Worm (Caenorhabditis elegans): ENCODE data around the gene zhp-4.
A peak's percentile ranks its signal among the peaks of the same experiment; 100 is the strongest.

zhp-4 gene

DNA sequence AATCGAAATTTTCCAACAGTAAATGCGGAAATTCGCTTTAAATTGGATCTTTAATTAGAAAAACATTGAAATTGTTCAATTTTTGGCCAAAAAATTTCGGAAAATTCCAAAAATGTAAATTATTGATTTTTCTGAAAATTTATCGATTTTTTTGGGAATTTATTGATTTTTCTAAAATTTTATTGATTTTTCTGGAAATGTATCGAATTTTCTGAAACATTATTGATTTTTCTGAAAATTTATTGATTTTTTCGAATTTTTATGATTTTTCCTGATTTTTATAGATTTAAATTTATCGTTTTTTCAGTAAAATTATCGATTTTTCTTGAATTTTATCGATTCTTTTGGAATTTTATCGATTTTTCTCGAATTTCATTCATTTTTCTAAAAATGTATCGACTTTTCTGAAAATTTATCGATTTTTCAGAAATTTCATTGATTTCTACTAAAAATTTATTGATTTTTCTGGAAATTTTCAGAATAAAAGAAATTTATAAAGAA is 15.3 kb upstream of the zhp-4 start:
- TF ChIP-seq mab-5 (tag; optimal IDR thresholded peaks at IDR 0.05): no peak
- TF ChIP-seq flh-1 (GFP tag; optimal IDR thresholded peaks at IDR 0.05): no peak
- no peak for TF ChIP-seq pha-4 (tag; optimal IDR thresholded peaks at IDR 0.05)
- TF ChIP-seq unc-120 (tag; optimal IDR thresholded peaks at IDR 0.05; ENCODE audit: poor library complexity, severe bottlenecking): no peak
- no peak for TF ChIP-seq tbx-8 (GFP tag; optimal IDR thresholded peaks at IDR 0.05)
- TF ChIP-seq unc-62 (GFP tag; optimal IDR thresholded peaks at IDR 0.05): no peak
- TF ChIP-seq lin-13 (tag; optimal IDR thresholded peaks at IDR 0.05): no peak
- TF ChIP-seq sptf-1 (tag; optimal IDR thresholded peaks at IDR 0.05): no peak
- TF ChIP-seq lsy-2 (tag; optimal IDR thresholded peaks at IDR 0.05): no peak
- TF ChIP-seq elt-3 (tag; optimal IDR thresholded peaks at IDR 0.05): no peak
- TF ChIP-seq nhr-12 (tag; optimal IDR thresholded peaks at IDR 0.05): no peak
- TF ChIP-seq ztf-11 (tag; optimal IDR thresholded peaks at IDR 0.05): no peak
- TF ChIP-seq elt-1 (tag; optimal IDR thresholded peaks at IDR 0.05; ENCODE audit: borderline replicate concordance, insufficient read depth): no peak

DNA sequence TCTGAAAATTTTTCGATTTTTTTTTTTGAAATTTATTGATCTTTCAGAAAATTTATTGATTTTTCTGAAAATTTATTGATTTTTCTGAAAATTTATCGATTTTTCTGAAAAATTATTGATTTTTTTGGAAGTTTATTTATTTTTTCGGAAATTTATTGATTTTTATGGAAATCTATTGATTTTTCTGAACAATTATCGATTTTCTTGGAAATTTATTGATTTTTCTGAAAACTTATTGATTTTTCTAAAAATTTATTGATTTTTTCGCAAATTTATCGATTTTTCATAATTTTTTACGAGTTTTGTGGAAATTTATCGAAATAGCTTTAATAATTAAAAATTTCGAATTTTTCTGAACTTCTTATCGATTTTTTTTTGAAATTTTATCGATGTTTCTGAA is 5.5 kb upstream of the zhp-4 start:
- no peak for TF ChIP-seq ztf-11 (tag; optimal IDR thresholded peaks at IDR 0.05)
- no peak for TF ChIP-seq mab-5 (tag; optimal IDR thresholded peaks at IDR 0.05)
- TF ChIP-seq cnd-1 (tag; optimal IDR thresholded peaks at IDR 0.05): no peak
- TF ChIP-seq lsy-2 (tag; optimal IDR thresholded peaks at IDR 0.05): no peak
- TF ChIP-seq pha-4 (tag; optimal IDR thresholded peaks at IDR 0.05): no peak
- no peak for TF ChIP-seq ceh-43 (GFP tag; optimal IDR thresholded peaks at IDR 0.05)
- no peak for TF ChIP-seq mep-1 (tag; optimal IDR thresholded peaks at IDR 0.05)
- no peak for TF ChIP-seq tbx-8 (GFP tag; optimal IDR thresholded peaks at IDR 0.05)
- TF ChIP-seq hlh-1 (tag; optimal IDR thresholded peaks at IDR 0.05): no peak
- no peak for TF ChIP-seq unc-120 (tag; optimal IDR thresholded peaks at IDR 0.05; ENCODE audit: poor library complexity, severe bottlenecking)
- no peak for TF ChIP-seq ceh-39 (tag; optimal IDR thresholded peaks at IDR 0.05)
- TF ChIP-seq snpc-4 (tag; optimal IDR thresholded peaks at IDR 0.05): no peak
- no peak for TF ChIP-seq M03D4.4 (tag; optimal IDR thresholded peaks at IDR 0.05)
- TF ChIP-seq elt-1 (tag; optimal IDR thresholded peaks at IDR 0.05; ENCODE audit: borderline replicate concordance, insufficient read depth): no peak
- TF ChIP-seq sem-2 (GFP tag; optimal IDR thresholded peaks at IDR 0.05): no peak
- TF ChIP-seq ceh-83 (GFP tag; optimal IDR thresholded peaks at IDR 0.05): no peak
- no peak for TF ChIP-seq nhr-237 (tag; optimal IDR thresholded peaks at IDR 0.05)
- TF ChIP-seq elt-3 (tag; optimal IDR thresholded peaks at IDR 0.05): no peak
- TF ChIP-seq flh-1 (GFP tag; optimal IDR thresholded peaks at IDR 0.05): no peak
- no peak for TF ChIP-seq zip-8 (tag; optimal IDR thresholded peaks at IDR 0.05)

DNA sequence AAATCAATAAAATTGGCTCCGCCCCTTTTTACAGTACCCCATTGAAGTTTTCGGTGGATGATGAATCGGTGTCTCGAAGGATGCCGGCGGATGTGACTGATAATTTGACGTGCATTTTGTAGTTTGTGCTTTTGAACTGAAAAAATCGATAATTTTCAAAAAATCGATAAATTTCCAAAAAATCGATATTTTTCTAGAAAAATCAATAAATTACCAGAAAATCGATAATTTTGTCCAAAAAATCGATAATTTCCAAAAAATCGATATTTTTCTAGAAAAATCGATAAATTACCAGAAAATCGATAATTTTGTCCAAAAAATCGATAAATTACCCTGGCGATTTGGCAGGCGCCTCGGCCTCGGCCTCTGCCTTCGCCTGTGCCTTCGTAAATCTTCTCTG is 2.1 kb downstream of the zhp-4 start:
- TF ChIP-seq nhr-237 (tag; optimal IDR thresholded peaks at IDR 0.05) (no peak), hlh-1 (tag; optimal IDR thresholded peaks at IDR 0.05) (no peak), elt-1 (tag; optimal IDR thresholded peaks at IDR 0.05; ENCODE audit: borderline replicate concordance, insufficient read depth) (no peak), sem-2 (GFP tag; optimal IDR thresholded peaks at IDR 0.05) (no peak), lsy-2 (tag; optimal IDR thresholded peaks at IDR 0.05) (no peak), flh-1 (GFP tag; optimal IDR thresholded peaks at IDR 0.05) (no peak), nhr-2 (tag; optimal IDR thresholded peaks at IDR 0.05) (no peak), nhr-28 (tag; optimal IDR thresholded peaks at IDR 0.05) (no peak), elt-3 (tag; optimal IDR thresholded peaks at IDR 0.05) (no peak), pha-4 (tag; optimal IDR thresholded peaks at IDR 0.05) (no peak), cnd-1 (tag; optimal IDR thresholded peaks at IDR 0.05) (no peak), ham-2 (GFP tag; optimal IDR thresholded peaks at IDR 0.05) (no peak), snpc-4 (tag; optimal IDR thresholded peaks at IDR 0.05) (no peak)

DNA sequence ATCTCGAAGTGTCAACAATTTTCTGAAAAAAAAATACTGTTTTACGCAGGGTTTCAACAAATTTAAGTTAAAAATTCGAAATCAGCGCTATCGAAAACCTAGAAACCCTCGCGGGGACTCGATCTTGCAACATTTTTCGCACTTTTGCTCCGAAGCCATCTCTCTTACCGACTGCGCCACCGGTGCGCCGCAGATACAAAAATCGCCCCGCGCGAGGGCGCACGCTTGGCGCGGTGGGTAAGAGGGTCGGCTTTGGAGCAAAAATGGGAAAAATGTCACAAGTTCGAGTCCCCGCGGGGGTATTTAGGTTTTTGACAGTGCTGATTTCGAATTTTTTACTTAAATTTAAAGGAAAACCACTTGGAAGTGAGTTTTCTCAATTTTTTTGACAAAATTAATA is 10.7 kb downstream of the zhp-4 start:
- TF ChIP-seq nhr-28 (tag; optimal IDR thresholded peaks at IDR 0.05) (no peak), sptf-1 (tag; optimal IDR thresholded peaks at IDR 0.05) (peak; percentile 5)

DNA sequence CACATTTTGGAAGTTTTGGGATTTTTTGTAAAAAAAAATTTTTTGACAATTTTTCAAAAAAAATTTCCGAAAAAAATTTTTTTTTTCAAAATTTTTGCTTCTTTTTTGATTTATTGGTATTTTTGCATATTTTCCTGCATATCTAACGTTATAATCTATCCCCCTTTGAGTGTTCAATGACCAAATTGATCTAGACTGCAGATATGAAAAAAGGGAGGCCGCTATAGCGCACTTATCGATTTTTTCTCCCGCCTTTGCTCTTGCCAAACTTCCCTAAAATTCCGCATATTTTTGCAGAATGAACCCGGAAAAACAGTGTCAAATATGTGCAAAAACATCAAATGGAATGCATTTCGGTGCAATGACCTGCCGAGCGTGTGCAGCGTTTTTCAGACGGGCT is 14.2 kb downstream of the zhp-4 start, which contains the start of gene nhr-145:
TSS of gene nhr-145 (plus strand) at position 298 of the 400 bp plus-strand sequence.
- TF ChIP-seq nhr-2 (tag; optimal IDR thresholded peaks at IDR 0.05): no peak
- TF ChIP-seq mls-2 (tag; optimal IDR thresholded peaks at IDR 0.05): no peak
- no peak for TF ChIP-seq flh-1 (GFP tag; optimal IDR thresholded peaks at IDR 0.05)
- TF ChIP-seq elt-1 (tag; optimal IDR thresholded peaks at IDR 0.05; ENCODE audit: borderline replicate concordance, insufficient read depth): peak; percentile 50
- no peak for TF ChIP-seq sptf-1 (tag; optimal IDR thresholded peaks at IDR 0.05)
- no peak for TF ChIP-seq snpc-4 (tag; optimal IDR thresholded peaks at IDR 0.05)

DNA sequence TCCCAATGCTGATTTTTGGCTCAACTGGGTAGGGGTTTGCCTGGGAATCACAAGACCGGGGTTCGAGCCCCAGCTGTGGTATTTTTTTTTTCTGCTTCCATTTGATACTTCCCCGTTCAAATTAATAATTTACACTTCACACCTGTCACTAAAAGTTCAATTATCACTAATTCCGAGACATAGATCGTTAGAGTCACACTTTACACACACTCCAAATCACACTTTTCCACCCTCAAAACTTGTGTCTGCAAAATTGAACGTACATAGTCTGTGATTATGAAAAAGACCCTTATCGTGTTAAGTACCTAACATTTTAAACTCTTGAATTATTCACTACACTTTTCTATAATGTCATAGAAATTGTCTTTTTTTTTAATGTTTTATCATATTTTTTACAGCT is 17.8 kb downstream of the zhp-4 start:
- TF ChIP-seq nhr-12 (tag; optimal IDR thresholded peaks at IDR 0.05) (no peak), hlh-1 (tag; optimal IDR thresholded peaks at IDR 0.05) (no peak), unc-62 (GFP tag; optimal IDR thresholded peaks at IDR 0.05) (no peak), lin-32 (GFP tag; optimal IDR thresholded peaks at IDR 0.05) (no peak), nhr-2 (tag; optimal IDR thresholded peaks at IDR 0.05) (no peak), blmp-1 (tag; optimal IDR thresholded peaks at IDR 0.05) (no peak), nhr-237 (tag; optimal IDR thresholded peaks at IDR 0.05) (no peak), sptf-1 (tag; optimal IDR thresholded peaks at IDR 0.05) (no peak), ztf-11 (tag; optimal IDR thresholded peaks at IDR 0.05) (no peak), unc-39 (tag; optimal IDR thresholded peaks at IDR 0.05) (no peak), ces-1 (GFP tag; optimal IDR thresholded peaks at IDR 0.05) (no peak), drap-1 (GFP tag; optimal IDR thresholded peaks at IDR 0.05) (no peak), mep-1 (tag; optimal IDR thresholded peaks at IDR 0.05) (no peak), sem-2 (GFP tag; optimal IDR thresholded peaks at IDR 0.05) (no peak), snpc-4 (tag; optimal IDR thresholded peaks at IDR 0.05) (no peak), nhr-28 (tag; optimal IDR thresholded peaks at IDR 0.05) (no peak), ham-2 (GFP tag; optimal IDR thresholded peaks at IDR 0.05) (no peak)

Measured in whole organism, mixed stage, embryonic.